Fruit fly (Drosophila melanogaster) whole organism, adult: ENCODE results near the gene ATPsynO.

Experiments used
- CG11617 ChIP-seq: fragments of 200-800 bp; sonication (Bioruptor generic); optimal IDR thresholded peaks from 2 replicates; lab custom pipeline; 2017; ENCODE audit warnings: mild to moderate bottlenecking, missing biosample characterization, missing genetic modification reagents, missing genetic modification characterization
- CG12768 ChIP-seq: fragments of 200-800 bp; sonication (Bioruptor generic); optimal IDR thresholded peaks from 2 replicates; lab custom pipeline; 2017; ENCODE audit warnings: missing biosample characterization, missing genetic modification characterization, mild to moderate bottlenecking, moderate library complexity, missing genetic modification reagents
- CG14711 ChIP-seq: fragments of 200-800 bp; sonication (Bioruptor generic); optimal IDR thresholded peaks from 2 replicates; lab custom pipeline; 2018; ENCODE audit warnings: missing biosample characterization, mild to moderate bottlenecking, missing genetic modification characterization, moderate library complexity
- CG1620 ChIP-seq: fragments of 200-800 bp; sonication (Bioruptor generic); optimal IDR thresholded peaks from 2 replicates; lab custom pipeline; 2016; ENCODE audit warnings: missing biosample characterization, missing genetic modification characterization
- CG33017 ChIP-seq: fragments of 200-800 bp; sonication (Bioruptor generic); optimal IDR thresholded peaks from 2 replicates; lab custom pipeline; 2018; ENCODE audit warnings: missing biosample characterization, mild to moderate bottlenecking, missing genetic modification characterization, moderate library complexity
- CG5204 ChIP-seq: fragments of 200-800 bp; sonication (Bioruptor generic); optimal IDR thresholded peaks from 2 replicates; lab custom pipeline; 2016; ENCODE audit warnings: missing biosample characterization, missing genetic modification characterization
- CG7045 ChIP-seq: fragments of 200-800 bp; sonication (Bioruptor generic); optimal IDR thresholded peaks from 2 replicates; lab custom pipeline; 2017; ENCODE audit warnings: missing biosample characterization, mild to moderate bottlenecking, missing genetic modification characterization
- CG7101 ChIP-seq: fragments of 200-800 bp; sonication (Bioruptor generic); optimal IDR thresholded peaks from 2 replicates; lab custom pipeline; 2018; ENCODE audit warnings: missing biosample characterization, mild to moderate bottlenecking, missing genetic modification characterization, moderate library complexity
- Clk ChIP-seq: fragments of 200-800 bp; sonication (Bioruptor generic); optimal IDR thresholded peaks from 2 replicates; lab custom pipeline; 2017; ENCODE audit warnings: missing biosample characterization, missing genetic modification characterization
- Crg-1 ChIP-seq: fragments of 200-800 bp; sonication (Bioruptor generic); optimal IDR thresholded peaks from 2 replicates; lab custom pipeline; 2016; ENCODE audit warnings: missing biosample characterization, missing genetic modification characterization
- Hr96 ChIP-seq: fragments of 200-800 bp; sonication (Bioruptor generic); optimal IDR thresholded peaks from 2 replicates; lab custom pipeline; 2016; ENCODE audit warnings: missing biosample characterization, missing genetic modification characterization
- Mnt ChIP-seq: fragments of 200-800 bp; sonication (Bioruptor generic); optimal IDR thresholded peaks from 2 replicates; lab custom pipeline; 2016; ENCODE audit warnings: missing biosample characterization, mild to moderate bottlenecking, missing genetic modification characterization
- bab1 ChIP-seq: fragments of 200-800 bp; sonication (Bioruptor generic); optimal IDR thresholded peaks from 3 replicates; lab custom pipeline; 2019; ENCODE audit warnings: missing biosample characterization, mild to moderate bottlenecking, missing genetic modification characterization, moderate library complexity
- cic ChIP-seq: fragments of 200-800 bp; sonication (Bioruptor generic); optimal IDR thresholded peaks from 2 replicates; lab custom pipeline; 2017; ENCODE audit warnings: missing biosample characterization, mild to moderate bottlenecking, missing genetic modification characterization, moderate library complexity
- cnc ChIP-seq, 2 experiments: fragments of >200 bp; optimal IDR thresholded peaks; 2 replicates each; lab custom pipeline; 2017
- kay ChIP-seq: fragments of 200-800 bp; sonication (Bioruptor generic); peaks from one replicate; lab custom pipeline; 2016; ENCODE audit warnings: missing biosample characterization, missing genetic modification characterization, borderline replicate concordance
- ovo ChIP-seq: fragments of 200-800 bp; sonication (Bioruptor generic); optimal IDR thresholded peaks from 2 replicates; lab custom pipeline; 2016; ENCODE audit warnings: missing biosample characterization, missing genetic modification characterization
- pad ChIP-seq: fragments of 200-800 bp; sonication (Bioruptor generic); optimal IDR thresholded peaks from 3 replicates; lab custom pipeline; 2017; ENCODE audit warnings: missing biosample characterization, missing genetic modification characterization, mild to moderate bottlenecking, moderate library complexity, missing genetic modification reagents
- tj ChIP-seq: fragments of 200-800 bp; sonication (Bioruptor generic); optimal IDR thresholded peaks from 3 replicates; lab custom pipeline; 2017; ENCODE audit warnings: missing biosample characterization, mild to moderate bottlenecking, missing genetic modification characterization, moderate library complexity
- toe ChIP-seq: fragments of 200-800 bp; sonication (Bioruptor generic); optimal IDR thresholded peaks from 2 replicates; lab custom pipeline; 2016; ENCODE audit warnings: missing biosample characterization, missing genetic modification characterization

The ATPsynO gene

DNA sequence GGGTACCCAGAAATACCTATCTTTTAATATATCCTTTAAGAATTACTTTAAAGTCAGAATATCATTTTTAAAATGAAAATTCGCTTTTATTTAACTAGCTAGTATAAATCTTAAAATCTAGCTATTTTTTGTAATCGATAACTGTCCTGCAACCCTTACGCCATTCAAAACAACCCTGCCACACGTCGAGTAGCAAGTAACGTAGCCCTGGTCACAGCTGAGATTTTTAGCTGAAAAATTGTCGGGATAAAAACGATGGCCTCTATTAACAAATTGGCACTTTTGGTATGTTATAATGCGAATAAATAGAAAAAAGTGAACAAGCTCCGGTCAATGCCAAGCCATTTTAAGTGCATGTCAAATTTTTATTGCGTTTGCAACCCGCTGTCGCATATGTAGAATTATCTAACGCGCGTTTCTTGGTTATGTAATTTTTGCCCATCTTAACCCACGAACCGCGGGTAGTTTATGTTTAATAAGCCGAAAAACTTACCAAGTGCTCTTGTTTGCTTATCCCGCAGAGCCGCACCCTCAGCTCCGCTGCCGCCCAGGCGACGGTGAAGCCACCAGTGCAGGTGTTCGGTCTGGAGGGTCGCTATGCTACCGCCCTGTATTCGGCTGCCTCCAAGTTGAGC, at the start of gene ATPsynO:
Gene ATPsynO (plus strand): TSS at position 186 of the 635 bp plus-strand sequence.
- TF ChIP-seq CG7101 (tag; lab: Kevin White, UChicago), result peak; percentile 46
- TF ChIP-seq cic (GFP tag; lab: Kevin White, UChicago), result no peak
- no peak for TF ChIP-seq Hr96 (GFP tag; lab: Kevin White, UChicago)
- peak; percentile 43 for TF ChIP-seq CG33017 (tag; lab: Kevin White, UChicago)
- no peak for TF ChIP-seq pad (GFP tag; lab: Kevin White, UChicago)
- TF ChIP-seq cnc (optimal IDR thresholded peaks at IDR 0.05; lab: Kevin White, UChicago), result no peak
- peak; percentile 51 for TF ChIP-seq CG11617 (GFP tag; lab: Kevin White, UChicago)
- TF ChIP-seq kay, result no peak
- no peak for TF ChIP-seq CG5204 (GFP tag; lab: Kevin White, UChicago)
- TF ChIP-seq toe, result no peak
- peak; percentile 74 for TF ChIP-seq bab1 (GFP tag; lab: Kevin White, UChicago)
- TF ChIP-seq ovo (GFP tag; lab: Kevin White, UChicago), result no peak
- TF ChIP-seq Mnt (GFP tag; lab: Kevin White, UChicago), result peak; percentile 60
- peak; percentile 17 for TF ChIP-seq Crg-1 (GFP tag; lab: Kevin White, UChicago)
- TF ChIP-seq CG1620 (GFP tag; lab: Kevin White, UChicago), result peak; percentile 20
- no peak for TF ChIP-seq CG12768 (GFP tag; lab: Kevin White, UChicago)
- peak; percentile 59 for TF ChIP-seq CG14711 (tag; lab: Kevin White, UChicago)
- TF ChIP-seq CG7045, result no peak
- no peak for TF ChIP-seq Clk
- TF ChIP-seq tj (GFP tag; lab: Kevin White, UChicago), result no peak

DNA sequence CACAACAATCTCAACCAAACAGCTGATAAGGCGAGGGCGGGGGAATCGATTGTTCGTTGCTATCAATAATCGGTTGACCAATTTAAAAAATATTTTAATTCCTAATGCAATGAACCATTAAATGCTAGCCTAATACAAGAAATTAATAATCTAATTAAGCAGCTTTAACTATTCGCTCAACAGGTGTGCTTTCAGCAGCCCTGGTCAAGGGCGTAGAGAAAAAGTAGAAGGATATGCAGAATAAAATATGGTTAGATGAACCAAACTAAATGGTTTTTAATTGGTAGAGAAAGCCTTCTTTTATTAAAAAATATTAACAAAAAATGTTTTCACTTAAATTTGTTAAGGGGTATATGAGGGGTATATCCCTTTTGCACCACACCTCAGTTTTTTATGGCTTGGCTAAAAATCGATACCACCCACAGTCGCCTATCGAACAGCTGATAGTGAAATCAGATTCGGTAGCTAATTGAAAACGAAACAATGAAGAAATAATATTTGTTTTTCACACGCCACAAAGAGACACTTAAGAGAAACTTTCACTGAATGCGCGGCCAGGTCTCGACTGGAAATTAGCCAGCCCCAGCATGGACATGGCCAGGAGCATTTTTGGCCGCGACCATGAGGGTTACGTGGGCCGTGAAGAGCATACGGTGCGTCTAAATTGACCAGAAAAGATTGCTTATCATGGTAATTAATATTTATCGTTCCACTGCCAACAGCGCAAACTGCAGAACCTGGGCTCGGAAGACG, 46.4 kb upstream of the ATPsynO start, which contains the start of the genes SIDL and CG12241:
Gene SIDL (minus strand): TSS at position 51 of the 753 bp plus-strand sequence.
Gene CG12241 (plus strand): TSS at position 433 of the 753 bp plus-strand sequence.
- TF ChIP-seq CG7101 (tag; lab: Kevin White, UChicago) (peak; percentile 89), toe (peak; percentile 95), Mnt (GFP tag; lab: Kevin White, UChicago) (peak; percentile 82), CG1620 (GFP tag; lab: Kevin White, UChicago) (peak; percentile 83), CG7045 (peak; percentile 93), kay (no peak), Clk (peak; percentile 87), tj (GFP tag; lab: Kevin White, UChicago) (peak; percentile 54), CG14711 (tag; lab: Kevin White, UChicago) (peak; percentile 91), ovo (GFP tag; lab: Kevin White, UChicago) (no peak), CG11617 (GFP tag; lab: Kevin White, UChicago) (peak; percentile 87), CG12768 (GFP tag; lab: Kevin White, UChicago) (peak; percentile 96), cnc (optimal IDR thresholded peaks at IDR 0.05; lab: Kevin White, UChicago) (no peak), cic (GFP tag; lab: Kevin White, UChicago) (peak; percentile 48), bab1 (GFP tag; lab: Kevin White, UChicago) (peak; percentile 74), pad (GFP tag; lab: Kevin White, UChicago) (peak; percentile 83), Crg-1 (GFP tag; lab: Kevin White, UChicago) (peak; percentile 53), CG5204 (GFP tag; lab: Kevin White, UChicago) (no peak), Hr96 (GFP tag; lab: Kevin White, UChicago) (no peak), CG33017 (tag; lab: Kevin White, UChicago) (peak; percentile 89)

DNA sequence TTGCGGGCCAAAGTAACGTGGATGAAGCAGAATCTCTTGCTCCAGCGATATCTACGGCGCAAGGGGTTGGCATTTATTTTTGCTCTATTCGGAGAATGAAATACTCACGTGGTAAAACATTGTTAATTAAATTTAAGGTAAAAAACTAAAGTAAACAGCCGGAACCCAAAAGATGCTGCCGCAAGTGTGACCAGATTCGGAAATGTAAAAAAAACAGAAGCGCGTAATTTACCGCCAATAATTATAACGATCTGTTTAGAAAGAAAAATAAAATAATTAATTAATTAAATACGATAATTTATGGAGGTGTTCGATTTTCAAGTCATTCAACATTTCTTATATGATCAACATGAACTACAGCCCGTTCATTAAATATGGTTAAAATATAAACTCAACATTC, 42.4 kb upstream of the ATPsynO start, which contains the start of gene Polr2G:
Gene Polr2G (minus strand): TSS at position 208 of the 400 bp plus-strand sequence.
- TF ChIP-seq CG11617 (GFP tag; lab: Kevin White, UChicago), result no peak
- TF ChIP-seq bab1 (GFP tag; lab: Kevin White, UChicago), result peak; percentile 30

DNA sequence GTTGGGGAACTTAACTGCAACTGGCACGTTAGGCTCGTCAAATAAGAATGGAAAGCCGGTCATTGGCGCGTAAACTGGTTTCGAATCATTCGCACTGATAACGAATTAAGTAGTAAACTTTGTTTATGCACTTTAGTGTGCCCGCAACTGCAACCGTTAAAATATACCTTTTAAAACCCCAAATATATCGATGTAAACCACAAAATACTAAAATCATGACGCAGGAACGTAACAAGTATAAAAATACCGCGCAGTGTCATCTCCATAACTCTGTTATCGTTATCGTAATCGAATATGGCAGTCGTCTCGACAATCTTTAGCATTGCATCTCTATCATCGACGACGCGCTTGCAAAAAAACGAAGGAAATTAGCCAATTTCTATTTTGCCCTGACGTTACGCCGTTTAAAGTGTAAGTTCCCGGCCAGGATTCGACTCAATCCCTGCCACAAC, 40.1 kb upstream of the ATPsynO start, which contains the start of the genes CG31344 and Caf1-55:
Gene CG31344 (minus strand): TSS at position 51 of the 452 bp plus-strand sequence.
Gene Caf1-55 (plus strand): TSS at position 298 of the 452 bp plus-strand sequence.
- TF ChIP-seq Hr96 (GFP tag; lab: Kevin White, UChicago) (no peak), CG1620 (GFP tag; lab: Kevin White, UChicago) (no peak), CG11617 (GFP tag; lab: Kevin White, UChicago) (peak; percentile 6), cic (GFP tag; lab: Kevin White, UChicago) (peak; percentile 35), Mnt (GFP tag; lab: Kevin White, UChicago) (peak; percentile 75), CG14711 (tag; lab: Kevin White, UChicago) (peak; percentile 29), Crg-1 (GFP tag; lab: Kevin White, UChicago) (no peak), tj (GFP tag; lab: Kevin White, UChicago) (no peak), CG7101 (tag; lab: Kevin White, UChicago) (no peak), cnc (optimal IDR thresholded peaks at IDR 0.05; lab: Kevin White, UChicago) (no peak), CG7045 (no peak), CG33017 (tag; lab: Kevin White, UChicago) (no peak), bab1 (GFP tag; lab: Kevin White, UChicago) (peak; percentile 83), CG5204 (GFP tag; lab: Kevin White, UChicago) (no peak), pad (GFP tag; lab: Kevin White, UChicago) (no peak), toe (no peak), ovo (GFP tag; lab: Kevin White, UChicago) (no peak), kay (no peak), Clk (no peak), CG12768 (GFP tag; lab: Kevin White, UChicago) (no peak)
